Fruit fly (Drosophila melanogaster) whole organism, embryonic: Measurements from ENCODE around the gene Sbp2.
A peak's percentile ranks its signal among the peaks of the same experiment; 100 is the strongest.

ENCODE experiments used
- CG14441 ChIP-seq: fragments of 200-800 bp; sonication (Bioruptor generic); IDR thresholded peaks from 2 replicates; pipeline ENCODE4 v1.3.6; 2022; ENCODE audit warnings: missing biosample characterization, missing genetic modification characterization
- CG3726 ChIP-seq: fragments of 200-800 bp; sonication (Bioruptor generic); IDR thresholded peaks from 3 replicates; pipeline ENCODE4, ENCODE4 v1.3.6; 2022; ENCODE audit warnings: missing biosample characterization, missing genetic modification characterization
- CG6683 ChIP-seq: fragments of 200-800 bp; sonication (Bioruptor generic); optimal IDR thresholded peaks from 2 replicates; lab custom pipeline; 2017; ENCODE audit warnings: missing biosample characterization, mild to moderate bottlenecking, missing genetic modification characterization, missing genetic modification reagents

dm6 chr3L:8299224-8300130 is 4.5 kb upstream of the Sbp2 start, which contains the start of the genes Arl5 and CG13671:
- peak; percentile 43 for TF ChIP-seq CG6683 (GFP tag; lab: Kevin White, UChicago)
- peak; percentile 53; the same call in 1 of the 3 replicates for TF ChIP-seq CG3726 (GFP tag; lab: Robert Waterston, UW)
- peak; percentile 74 for TF ChIP-seq CG14441
